Worm (Caenorhabditis elegans): ENCODE measurements around the gene gtl-1.

Gene gtl-1

DNA sequence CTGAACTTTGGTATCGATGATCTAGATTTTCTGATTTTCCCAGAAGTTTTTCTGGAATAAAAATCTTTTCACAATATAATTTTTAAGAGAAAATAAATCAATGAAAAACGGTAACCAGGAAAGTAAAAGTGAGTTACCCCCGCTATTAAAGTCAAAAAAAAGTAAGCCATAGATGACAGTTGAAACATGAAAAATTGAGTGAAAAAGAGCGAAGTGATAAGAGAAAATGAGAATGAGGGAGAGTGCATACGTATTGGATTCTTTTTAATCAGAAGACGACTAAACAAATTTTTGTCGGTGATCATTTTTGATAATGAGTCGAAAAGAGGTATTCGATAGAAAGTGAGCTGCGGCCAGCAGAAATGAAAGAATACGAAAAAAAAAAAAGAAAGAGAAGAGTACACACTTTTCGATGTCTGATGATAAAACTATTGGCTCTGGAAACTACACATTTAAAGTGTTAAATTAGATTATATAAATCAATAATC is at the start of gene gtl-1:
gtl-1 (minus strand) TSS at position 51 of the 488 bp plus-strand sequence.
- TF ChIP-seq med-1 (GFP tag; optimal IDR thresholded peaks at IDR 0.05; ENCODE audit: insufficient read depth): no peak
- TF ChIP-seq ztf-29 (GFP tag; IDR thresholded peaks at IDR 0.05): no peak
- TF ChIP-seq T22C8.4 (GFP tag; IDR thresholded peaks at IDR 0.05): no peak
- no peak for TF ChIP-seq ztf-23 (GFP tag; IDR thresholded peaks at IDR 0.05)
- TF ChIP-seq ref-1 (GFP tag; conservative IDR thresholded peaks at IDR 0.05): no peak
- TF ChIP-seq tab-1 (GFP tag; IDR thresholded peaks at IDR 0.05): no peak
- TF ChIP-seq flt-1 (GFP tag; IDR thresholded peaks at IDR 0.05): no peak

DNA sequence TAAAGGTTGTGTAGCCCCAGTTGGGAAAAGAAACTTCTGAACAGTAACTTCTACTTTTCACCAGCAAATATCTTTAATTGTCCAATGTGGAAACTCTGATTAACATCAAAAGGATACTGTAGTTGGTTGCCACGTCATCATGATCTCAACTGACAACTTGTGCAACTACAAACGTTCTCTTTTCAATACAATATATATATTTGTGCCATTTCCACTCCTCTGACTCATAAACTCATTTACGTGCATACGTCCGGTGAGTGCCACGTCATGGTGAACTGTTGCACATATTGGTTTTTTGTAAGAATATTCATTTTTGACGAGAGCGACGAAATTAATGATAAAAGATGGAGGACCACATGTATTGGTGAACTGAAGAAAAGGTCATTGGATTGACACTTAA is 48.4 kb upstream of the gtl-1 start:
- TF ChIP-seq cog-1 (tag; optimal IDR thresholded peaks at IDR 0.05) (no peak), ref-1 (GFP tag; conservative IDR thresholded peaks at IDR 0.05) (no peak)

DNA sequence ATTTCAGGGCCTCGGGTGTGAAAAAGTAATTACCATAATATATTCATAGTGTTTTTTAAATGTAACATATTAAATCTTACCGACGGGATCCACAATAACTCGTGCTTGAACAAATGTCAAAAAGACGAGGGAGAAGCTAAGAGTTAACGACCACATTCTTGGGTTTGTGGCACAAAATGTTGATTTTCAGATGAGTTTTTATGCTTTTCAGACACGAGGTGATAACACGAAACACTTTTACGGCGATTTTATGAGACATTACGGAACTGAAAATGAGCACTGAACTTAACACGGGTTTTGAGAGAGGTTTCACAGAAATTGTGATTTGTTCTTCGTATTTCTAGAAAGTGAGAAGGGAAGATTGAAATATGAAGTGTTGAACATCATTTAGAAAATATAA is 47.2 kb upstream of the gtl-1 start, which contains the start of gene B0035.13:
B0035.13 (minus strand) TSS at position 173 of the 400 bp plus-strand sequence.
- TF ChIP-seq ztf-23 (GFP tag; IDR thresholded peaks at IDR 0.05): no peak

DNA sequence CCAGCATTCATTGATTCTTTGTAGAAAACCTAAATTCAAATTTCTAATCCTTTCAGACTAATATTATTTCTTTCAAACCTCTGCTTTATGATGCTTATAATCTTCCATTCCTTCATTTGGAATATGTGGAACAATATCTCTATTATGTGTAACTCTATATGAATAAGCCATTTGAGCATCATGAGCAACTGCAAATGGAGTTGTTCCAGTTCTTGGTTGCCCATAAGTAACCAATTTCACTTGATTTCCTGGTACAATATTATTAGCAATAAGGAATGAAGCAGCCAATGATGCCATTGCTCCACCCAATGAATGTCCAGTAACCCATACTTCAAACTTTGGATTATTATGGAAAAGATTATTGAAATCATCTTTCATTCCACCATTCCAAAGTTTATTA is 45.6 kb upstream of the gtl-1 start:
- TF ChIP-seq ztf-29 (GFP tag; IDR thresholded peaks at IDR 0.05) (no peak), klf-2 (GFP tag; conservative IDR thresholded peaks at IDR 0.05) (no peak), tab-1 (GFP tag; IDR thresholded peaks at IDR 0.05) (no peak), T22C8.4 (GFP tag; IDR thresholded peaks at IDR 0.05) (no peak), med-1 (GFP tag; optimal IDR thresholded peaks at IDR 0.05; ENCODE audit: insufficient read depth) (no peak), ref-1 (GFP tag; conservative IDR thresholded peaks at IDR 0.05) (no peak), ztf-23 (GFP tag; IDR thresholded peaks at IDR 0.05) (no peak), flt-1 (GFP tag; IDR thresholded peaks at IDR 0.05) (no peak), cog-1 (tag; optimal IDR thresholded peaks at IDR 0.05) (no peak)

DNA sequence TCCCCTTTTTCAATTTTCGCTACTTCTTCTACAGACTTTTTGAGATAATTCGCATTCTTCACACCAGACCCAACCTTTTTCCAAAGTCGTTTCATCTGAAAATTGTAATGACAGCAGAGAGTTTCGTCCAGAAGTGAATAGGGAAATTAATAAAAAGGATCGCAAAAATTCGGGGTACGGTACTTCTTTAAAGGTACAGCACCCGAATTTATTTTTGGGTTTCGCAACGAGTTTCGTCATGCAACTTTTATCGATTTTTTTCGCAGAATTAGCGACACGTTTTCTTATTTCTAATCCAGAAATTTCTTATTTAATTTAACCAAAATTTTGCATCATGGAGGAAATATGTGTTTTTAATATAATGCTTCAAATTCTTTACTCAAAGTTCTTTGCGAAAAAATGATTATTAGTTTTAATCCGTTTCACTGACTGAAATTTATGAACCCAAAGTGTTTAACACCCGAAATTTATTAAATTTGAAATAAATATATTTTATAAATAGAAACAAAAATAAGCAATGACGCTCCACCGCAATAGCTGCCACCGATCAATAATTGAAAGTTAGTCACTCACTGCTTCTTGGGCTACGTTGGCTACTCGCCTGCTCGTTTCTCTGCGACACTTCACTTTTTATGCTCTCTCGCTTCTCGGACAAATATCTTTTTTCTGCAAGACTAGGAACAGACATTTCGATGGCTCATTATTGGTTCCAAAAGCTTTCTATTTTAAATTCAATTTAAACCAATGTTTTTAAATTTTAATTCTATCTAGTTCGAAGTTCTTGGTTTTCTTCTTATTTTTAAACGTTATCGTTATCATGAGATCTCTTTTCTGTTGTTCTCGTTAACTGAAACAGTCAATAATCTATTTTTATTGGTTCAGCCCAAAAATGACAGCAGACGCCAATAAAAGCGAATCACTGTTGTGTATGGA is 39.1 kb upstream of the gtl-1 start, which contains the start of the genes B0035.15 and dnj-1:
B0035.15 (minus strand) TSS at position 99 of the 933 bp plus-strand sequence.
dnj-1 (plus strand) TSS at position 883 of the 933 bp plus-strand sequence.
- TF ChIP-seq klf-2 (GFP tag; conservative IDR thresholded peaks at IDR 0.05): no peak
- TF ChIP-seq ztf-29 (GFP tag; IDR thresholded peaks at IDR 0.05): no peak
- peak; percentile 63 for TF ChIP-seq T22C8.4 (GFP tag; IDR thresholded peaks at IDR 0.05)

DNA sequence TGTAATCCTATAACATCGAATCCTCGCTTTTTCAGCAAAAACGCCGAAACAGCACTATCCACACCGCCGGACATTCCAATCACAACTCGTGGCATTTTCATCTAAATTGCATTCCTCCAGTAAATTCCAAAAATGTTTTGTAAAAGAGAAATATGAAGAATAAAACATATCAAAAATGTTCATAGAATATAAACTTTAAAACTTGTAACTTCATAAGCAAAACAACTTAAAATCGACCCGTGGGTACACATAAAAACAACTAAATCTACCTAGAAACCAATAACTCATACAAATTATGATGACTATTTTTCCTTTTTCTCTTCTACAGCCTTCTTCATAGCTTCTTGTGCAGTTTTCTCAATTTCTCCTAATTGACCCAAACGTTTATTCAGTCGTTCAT is 37.5 kb upstream of the gtl-1 start, which contains the start of gene mttu-1:
mttu-1 (minus strand) TSS at position 101 of the 400 bp plus-strand sequence.
- TF ChIP-seq med-1 (GFP tag; optimal IDR thresholded peaks at IDR 0.05; ENCODE audit: insufficient read depth): no peak
- no peak for TF ChIP-seq cog-1 (tag; optimal IDR thresholded peaks at IDR 0.05)
- TF ChIP-seq ztf-23 (GFP tag; IDR thresholded peaks at IDR 0.05): no peak
- TF ChIP-seq tab-1 (GFP tag; IDR thresholded peaks at IDR 0.05): no peak
- no peak for TF ChIP-seq ztf-29 (GFP tag; IDR thresholded peaks at IDR 0.05)
- TF ChIP-seq T22C8.4 (GFP tag; IDR thresholded peaks at IDR 0.05): no peak
- TF ChIP-seq ref-1 (GFP tag; conservative IDR thresholded peaks at IDR 0.05): no peak
- TF ChIP-seq klf-2 (GFP tag; conservative IDR thresholded peaks at IDR 0.05): no peak
- no peak for TF ChIP-seq flt-1 (GFP tag; IDR thresholded peaks at IDR 0.05)

DNA sequence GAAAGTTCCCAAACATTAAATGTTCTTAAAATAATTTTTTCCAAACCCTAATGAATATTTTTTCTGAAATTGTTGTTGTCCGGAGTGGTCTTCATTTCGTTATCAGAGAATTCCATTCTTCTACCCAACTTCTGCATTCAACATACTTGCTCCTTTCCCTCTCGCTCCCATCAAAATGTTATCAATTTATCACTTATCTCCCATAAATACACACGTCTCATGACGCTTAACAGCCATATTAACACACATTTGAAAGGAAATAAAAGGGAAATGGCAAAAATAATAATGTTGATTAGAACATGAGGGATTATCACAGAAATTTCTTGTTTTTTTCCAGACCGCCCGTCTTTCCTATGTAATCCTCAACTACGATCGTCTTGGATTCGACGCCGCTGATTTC is 29.6 kb upstream of the gtl-1 start:
- TF ChIP-seq med-1 (GFP tag; optimal IDR thresholded peaks at IDR 0.05; ENCODE audit: insufficient read depth): no peak
- TF ChIP-seq T22C8.4 (GFP tag; IDR thresholded peaks at IDR 0.05): no peak
- no peak for TF ChIP-seq ztf-23 (GFP tag; IDR thresholded peaks at IDR 0.05)
- no peak for TF ChIP-seq klf-2 (GFP tag; conservative IDR thresholded peaks at IDR 0.05)
- no peak for TF ChIP-seq cog-1 (tag; optimal IDR thresholded peaks at IDR 0.05)
- no peak for TF ChIP-seq ztf-29 (GFP tag; IDR thresholded peaks at IDR 0.05)
- TF ChIP-seq tab-1 (GFP tag; IDR thresholded peaks at IDR 0.05): no peak

DNA sequence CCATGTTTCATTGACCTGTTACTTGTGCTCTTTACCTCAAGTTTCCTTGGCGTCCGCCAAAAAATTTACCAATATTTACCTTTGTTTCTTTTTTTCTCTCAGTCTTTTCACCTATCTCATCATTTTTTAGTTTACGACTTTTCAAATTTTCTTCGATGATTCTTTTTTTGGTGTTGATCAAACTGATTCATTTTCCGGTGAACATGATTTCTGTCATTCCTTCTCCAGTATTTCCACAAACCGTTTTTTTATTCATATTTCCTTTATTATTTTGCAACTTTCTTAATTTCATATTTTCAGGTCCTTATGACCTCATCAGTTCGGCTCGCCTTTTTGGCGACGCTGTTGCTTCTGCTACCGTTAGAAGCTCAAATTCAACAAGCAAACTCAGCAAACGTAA is 28.2 kb upstream of the gtl-1 start, which contains the start of gene F54D1.6:
F54D1.6 (plus strand) TSS at position 301 of the 400 bp plus-strand sequence.
- TF ChIP-seq cog-1 (tag; optimal IDR thresholded peaks at IDR 0.05): no peak
- no peak for TF ChIP-seq ztf-29 (GFP tag; IDR thresholded peaks at IDR 0.05)
- TF ChIP-seq ztf-23 (GFP tag; IDR thresholded peaks at IDR 0.05): no peak

DNA sequence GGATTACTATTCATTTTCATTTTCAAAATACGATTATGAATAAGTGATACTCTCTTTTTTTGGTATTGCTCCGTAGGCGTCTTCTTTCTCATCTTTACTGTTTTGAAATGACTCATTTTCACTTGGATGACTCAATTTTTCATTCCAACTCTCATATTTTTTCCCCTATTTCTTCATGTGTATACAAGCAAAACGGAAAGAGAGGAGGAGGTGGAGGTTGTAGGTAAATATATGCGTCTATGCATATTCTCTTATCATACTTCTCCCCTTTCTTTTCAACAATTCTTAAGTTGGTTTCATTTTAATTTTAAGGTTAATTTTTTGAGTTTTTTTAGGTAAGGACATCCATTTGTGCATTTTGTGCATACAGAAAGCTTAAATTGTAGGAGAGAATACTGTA is 26.8 kb upstream of the gtl-1 start:
- TF ChIP-seq cog-1 (tag; optimal IDR thresholded peaks at IDR 0.05) (no peak), ztf-29 (GFP tag; IDR thresholded peaks at IDR 0.05) (no peak), flt-1 (GFP tag; IDR thresholded peaks at IDR 0.05) (no peak), tab-1 (GFP tag; IDR thresholded peaks at IDR 0.05) (no peak), ztf-23 (GFP tag; IDR thresholded peaks at IDR 0.05) (no peak), ref-1 (GFP tag; conservative IDR thresholded peaks at IDR 0.05) (no peak), med-1 (GFP tag; optimal IDR thresholded peaks at IDR 0.05; ENCODE audit: insufficient read depth) (no peak), klf-2 (GFP tag; conservative IDR thresholded peaks at IDR 0.05) (no peak), T22C8.4 (GFP tag; IDR thresholded peaks at IDR 0.05) (no peak)

DNA sequence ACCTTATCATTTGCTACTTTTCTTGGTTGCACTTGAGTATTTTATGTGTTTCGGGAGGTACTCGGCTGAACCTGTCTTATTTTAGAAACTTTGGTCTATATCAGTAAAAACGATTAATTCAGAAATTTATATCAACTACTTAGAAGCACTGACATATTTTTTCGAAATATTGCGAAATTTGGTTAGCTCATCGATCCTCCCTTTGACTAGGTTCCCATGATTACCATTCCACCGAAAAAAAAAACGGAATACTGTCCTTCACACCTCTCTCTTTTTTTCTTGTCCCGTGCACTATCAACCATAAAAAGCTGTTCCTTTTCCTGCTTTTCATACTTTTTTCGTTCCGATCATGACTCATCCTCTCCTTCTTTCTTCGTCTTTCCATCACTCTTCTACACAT is 25.9 kb upstream of the gtl-1 start:
- no peak for TF ChIP-seq ref-1 (GFP tag; conservative IDR thresholded peaks at IDR 0.05)
- TF ChIP-seq med-1 (GFP tag; optimal IDR thresholded peaks at IDR 0.05; ENCODE audit: insufficient read depth): no peak
- no peak for TF ChIP-seq tab-1 (GFP tag; IDR thresholded peaks at IDR 0.05)
- TF ChIP-seq flt-1 (GFP tag; IDR thresholded peaks at IDR 0.05): no peak
- TF ChIP-seq klf-2 (GFP tag; conservative IDR thresholded peaks at IDR 0.05): no peak
- no peak for TF ChIP-seq ztf-23 (GFP tag; IDR thresholded peaks at IDR 0.05)
- TF ChIP-seq T22C8.4 (GFP tag; IDR thresholded peaks at IDR 0.05): no peak
- no peak for TF ChIP-seq cog-1 (tag; optimal IDR thresholded peaks at IDR 0.05)
- TF ChIP-seq ztf-29 (GFP tag; IDR thresholded peaks at IDR 0.05): no peak
